Worm (Caenorhabditis elegans): Measurements from ENCODE around the gene dyrb-1.

The dyrb-1 gene

ce11 chrII:9135878-9136277, 28.9 kb upstream of the dyrb-1 start, which contains the start of gene nlp-78:
nlp-78 (plus strand) TSS chrII:9136178.
- no peak for TF ChIP-seq elt-3 (tag; optimal IDR thresholded peaks at IDR 0.05)
- no peak for TF ChIP-seq ztf-4 (tag; optimal IDR thresholded peaks at IDR 0.05)
- TF ChIP-seq lin-39 (tag; optimal IDR thresholded peaks at IDR 0.05), result no peak

DNA sequence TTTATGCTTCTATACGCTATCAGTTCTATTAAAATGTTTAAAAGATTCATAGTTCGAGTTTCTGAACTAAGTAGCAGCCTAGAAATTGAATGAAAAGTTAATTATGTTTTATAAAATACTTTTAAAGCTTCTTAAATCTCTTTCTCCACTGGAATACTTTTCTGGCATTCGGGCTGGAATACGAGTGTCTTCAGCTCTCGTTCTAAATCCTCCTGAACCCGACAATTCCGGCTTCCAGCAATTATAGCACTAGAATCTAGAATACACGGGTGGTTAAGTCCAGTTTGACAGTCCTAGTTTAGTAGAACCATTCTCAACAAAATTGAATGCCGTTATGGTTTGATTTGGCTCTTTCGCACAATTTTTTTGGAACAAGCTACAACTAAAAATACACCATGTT, 25.4 kb upstream of the dyrb-1 start:
- TF ChIP-seq tbx-2 (tag; optimal IDR thresholded peaks at IDR 0.05), result no peak
- no peak for TF ChIP-seq ztf-4 (tag; optimal IDR thresholded peaks at IDR 0.05)
- TF ChIP-seq ceh-28 (tag; optimal IDR thresholded peaks at IDR 0.05), result peak; percentile 14
- TF ChIP-seq nhr-23 (tag; optimal IDR thresholded peaks at IDR 0.05), result no peak
- no peak for TF ChIP-seq lin-15B (tag; optimal IDR thresholded peaks at IDR 0.05)
- no peak for TF ChIP-seq elt-1 (tag; optimal IDR thresholded peaks at IDR 0.05)
- TF ChIP-seq nhr-67 (tag; optimal IDR thresholded peaks at IDR 0.05), result no peak
- no peak for TF ChIP-seq fkh-2 (tag; optimal IDR thresholded peaks at IDR 0.05)
- TF ChIP-seq mml-1 (tag; optimal IDR thresholded peaks at IDR 0.05), result no peak
- TF ChIP-seq unc-39 (tag; optimal IDR thresholded peaks at IDR 0.05), result no peak
- TF ChIP-seq pqm-1 (tag; optimal IDR thresholded peaks at IDR 0.05), result no peak
- TF ChIP-seq hmg-11 (tag; optimal IDR thresholded peaks at IDR 0.05), result no peak
- TF ChIP-seq snpc-4 (tag; optimal IDR thresholded peaks at IDR 0.05), result no peak
- TF ChIP-seq ama-1 (optimal IDR thresholded peaks at IDR 0.05), result no peak
- TF ChIP-seq fos-1 (tag; optimal IDR thresholded peaks at IDR 0.05), result no peak
- TF ChIP-seq nhr-77 (tag; optimal IDR thresholded peaks at IDR 0.05), result no peak
- TF ChIP-seq sea-2 (GFP tag; optimal IDR thresholded peaks at IDR 0.05), result no peak
- TF ChIP-seq lsy-12 (tag; optimal IDR thresholded peaks at IDR 0.05), result peak; percentile 62
- no peak for TF ChIP-seq nhr-12 (tag; optimal IDR thresholded peaks at IDR 0.05)
- TF ChIP-seq ceh-9 (tag; optimal IDR thresholded peaks at IDR 0.05), result no peak
- TF ChIP-seq nhr-43 (tag; optimal IDR thresholded peaks at IDR 0.05; ENCODE audit: poor library complexity, severe bottlenecking), result peak; percentile 12
- no peak for TF ChIP-seq egl-27 (tag; optimal IDR thresholded peaks at IDR 0.05)
- no peak for TF ChIP-seq nhr-28 (tag; optimal IDR thresholded peaks at IDR 0.05)
- TF ChIP-seq R02D3.7 (tag; optimal IDR thresholded peaks at IDR 0.05), result no peak

DNA sequence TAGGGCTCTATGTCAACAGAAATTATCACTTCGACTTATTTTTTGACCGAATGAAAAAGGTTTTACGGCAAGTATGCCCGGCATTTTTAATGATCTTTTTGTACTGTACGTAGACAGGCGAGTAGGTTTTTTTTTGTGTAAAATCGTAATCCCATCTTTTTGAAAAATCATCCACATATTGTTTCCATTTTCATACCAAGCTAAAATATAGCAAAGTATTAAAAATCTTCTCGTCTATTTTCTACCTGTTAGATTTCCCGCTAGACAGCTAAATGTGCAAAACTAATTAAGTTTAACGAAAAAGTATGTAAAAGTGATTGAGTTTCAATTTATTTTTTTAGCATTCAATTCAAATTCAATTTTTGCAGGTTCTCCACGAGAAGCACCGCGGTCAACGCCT, 24.4 kb upstream of the dyrb-1 start, which contains the start of gene C16D2.1:
Gene C16D2.1 (plus strand): TSS at position 301 of the 400 bp plus-strand sequence.
- TF ChIP-seq lin-15B (tag; optimal IDR thresholded peaks at IDR 0.05), result no peak
- no peak for TF ChIP-seq aly-2 (tag; optimal IDR thresholded peaks at IDR 0.05)
- TF ChIP-seq elt-3 (tag; optimal IDR thresholded peaks at IDR 0.05), result no peak
- TF ChIP-seq fkh-10 (GFP tag; optimal IDR thresholded peaks at IDR 0.05), result no peak
- no peak for TF ChIP-seq unc-39 (tag; optimal IDR thresholded peaks at IDR 0.05)
- no peak for TF ChIP-seq mdl-1 (tag; optimal IDR thresholded peaks at IDR 0.05)
- no peak for TF ChIP-seq ceh-16 (tag; optimal IDR thresholded peaks at IDR 0.05)
- no peak for TF ChIP-seq egl-27 (tag; optimal IDR thresholded peaks at IDR 0.05)
- TF ChIP-seq unc-62 (GFP tag; optimal IDR thresholded peaks at IDR 0.05), result no peak
- TF ChIP-seq nhr-25 (tag; optimal IDR thresholded peaks at IDR 0.05), result no peak
- no peak for TF ChIP-seq egl-5 (tag; optimal IDR thresholded peaks at IDR 0.05)
- no peak for TF ChIP-seq eor-1 (tag; optimal IDR thresholded peaks at IDR 0.05)
- no peak for TF ChIP-seq ztf-11 (tag; optimal IDR thresholded peaks at IDR 0.05)
- TF ChIP-seq nhr-67 (tag; optimal IDR thresholded peaks at IDR 0.05), result no peak
- TF ChIP-seq nfya-1 (tag; optimal IDR thresholded peaks at IDR 0.05; ENCODE audit: insufficient read depth), result no peak
- no peak for TF ChIP-seq nhr-12 (tag; optimal IDR thresholded peaks at IDR 0.05)
- no peak for TF ChIP-seq fos-1 (tag; optimal IDR thresholded peaks at IDR 0.05)

- TF ChIP-seq nhr-25 (tag; optimal IDR thresholded peaks at IDR 0.05) (peak; percentile 49), nhr-43 (tag; optimal IDR thresholded peaks at IDR 0.05; ENCODE audit: poor library complexity, severe bottlenecking) (no peak), nhr-23 (tag; optimal IDR thresholded peaks at IDR 0.05) (no peak), nhr-11 (tag; optimal IDR thresholded peaks at IDR 0.05) (peak; percentile 23)
Observed at ce11 chrII:9130339-9130738, 23.4 kb upstream of the dyrb-1 start.

- TF ChIP-seq R02D3.7 (tag; optimal IDR thresholded peaks at IDR 0.05) (peak; percentile 43), nfya-1 (tag; optimal IDR thresholded peaks at IDR 0.05; ENCODE audit: insufficient read depth) (peak; percentile 46), daf-12 (tag; optimal IDR thresholded peaks at IDR 0.05) (no peak), ceh-28 (tag; optimal IDR thresholded peaks at IDR 0.05) (peak; percentile 76), ztf-11 (tag; optimal IDR thresholded peaks at IDR 0.05) (no peak), aly-2 (tag; optimal IDR thresholded peaks at IDR 0.05) (no peak), pha-4 (tag; optimal IDR thresholded peaks at IDR 0.05) (peak; percentile 29), nhr-43 (tag; optimal IDR thresholded peaks at IDR 0.05; ENCODE audit: poor library complexity, severe bottlenecking) (peak; percentile 50), ceh-16 (tag; optimal IDR thresholded peaks at IDR 0.05) (no peak), lsy-12 (tag; optimal IDR thresholded peaks at IDR 0.05) (peak; percentile 65), pqm-1 (tag; optimal IDR thresholded peaks at IDR 0.05) (peak; percentile 69), fos-1 (tag; optimal IDR thresholded peaks at IDR 0.05) (peak; percentile 47), nhr-23 (tag; optimal IDR thresholded peaks at IDR 0.05) (peak; percentile 97), elt-3 (tag; optimal IDR thresholded peaks at IDR 0.05) (peak in 1 of 3 experiments; percentile 89), elt-2 (tag; optimal IDR thresholded peaks at IDR 0.05) (peak; percentile 93), ama-1 (optimal IDR thresholded peaks at IDR 0.05) (peak; percentile 16), nhr-25 (tag; optimal IDR thresholded peaks at IDR 0.05) (peak; percentile 82)
Observed at ce11 chrII:9128132-9128531, 21.2 kb upstream of the dyrb-1 start.
